Worm (Caenorhabditis elegans): Measurements from ENCODE around the gene cyp-33B1.

Gene cyp-33B1

ce11 chrV:9005243-9005642 lies 35.9 kb upstream of the cyp-33B1 start, which contains the start of gene srx-3:
Gene srx-3 (plus strand): TSS chrV:9005543.
- TF ChIP-seq elt-3 (tag; optimal IDR thresholded peaks at IDR 0.05) (no peak), nhr-12 (tag; optimal IDR thresholded peaks at IDR 0.05) (no peak), mab-5 (tag; optimal IDR thresholded peaks at IDR 0.05) (no peak), lsy-2 (tag; optimal IDR thresholded peaks at IDR 0.05) (no peak), flh-1 (GFP tag; optimal IDR thresholded peaks at IDR 0.05) (no peak)

- TF ChIP-seq ces-1 (GFP tag; optimal IDR thresholded peaks at IDR 0.05) (no peak), sptf-1 (tag; optimal IDR thresholded peaks at IDR 0.05) (no peak), lin-32 (GFP tag; optimal IDR thresholded peaks at IDR 0.05) (no peak), unc-62 (GFP tag; optimal IDR thresholded peaks at IDR 0.05) (no peak), mab-5 (tag; optimal IDR thresholded peaks at IDR 0.05) (no peak), nhr-237 (tag; optimal IDR thresholded peaks at IDR 0.05) (no peak), blmp-1 (tag; optimal IDR thresholded peaks at IDR 0.05) (no peak), nhr-2 (tag; optimal IDR thresholded peaks at IDR 0.05) (no peak), ceh-83 (GFP tag; optimal IDR thresholded peaks at IDR 0.05) (no peak), pha-4 (tag; optimal IDR thresholded peaks at IDR 0.05) (no peak), ham-2 (GFP tag; optimal IDR thresholded peaks at IDR 0.05) (no peak), mls-2 (tag; optimal IDR thresholded peaks at IDR 0.05) (no peak)
These were observed 32.0 kb upstream of the cyp-33B1 start, which contains the start of gene srx-2 for ce11 chrV:9009175-9009574. Gene srx-2 (plus strand): TSS chrV:9009475.

ce11 chrV:9013765-9014164 lies 27.4 kb upstream of the cyp-33B1 start, which contains the start of gene srh-201:
Gene srh-201 (minus strand): TSS chrV:9013865.
- TF ChIP-seq nhr-12 (tag; optimal IDR thresholded peaks at IDR 0.05) (no peak), snpc-4 (tag; optimal IDR thresholded peaks at IDR 0.05) (no peak), flh-1 (GFP tag; optimal IDR thresholded peaks at IDR 0.05) (no peak), unc-39 (tag; optimal IDR thresholded peaks at IDR 0.05) (no peak)

- TF ChIP-seq bed-3 (GFP tag; optimal IDR thresholded peaks at IDR 0.05) (no peak), mls-2 (tag; optimal IDR thresholded peaks at IDR 0.05) (no peak), sptf-1 (tag; optimal IDR thresholded peaks at IDR 0.05) (no peak), mab-5 (tag; optimal IDR thresholded peaks at IDR 0.05) (no peak), nhr-237 (tag; optimal IDR thresholded peaks at IDR 0.05) (no peak), flh-1 (GFP tag; optimal IDR thresholded peaks at IDR 0.05) (no peak), nhr-12 (tag; optimal IDR thresholded peaks at IDR 0.05) (no peak), elt-3 (tag; optimal IDR thresholded peaks at IDR 0.05) (no peak), pha-4 (tag; optimal IDR thresholded peaks at IDR 0.05) (no peak), hlh-1 (tag; optimal IDR thresholded peaks at IDR 0.05) (no peak), mep-1 (tag; optimal IDR thresholded peaks at IDR 0.05) (no peak)
These were observed 25.6 kb upstream of the cyp-33B1 start, which contains the start of gene srt-18 for ce11 chrV:9015540-9015939. Gene srt-18 (minus strand): TSS chrV:9015640.

ce11 chrV:9016479-9016878 lies 24.7 kb upstream of the cyp-33B1 start, which contains the start of gene oac-40:
Gene oac-40 (plus strand): TSS chrV:9016779.
- TF ChIP-seq lsy-2 (tag; optimal IDR thresholded peaks at IDR 0.05) (no peak), snpc-4 (tag; optimal IDR thresholded peaks at IDR 0.05) (no peak), M03D4.4 (tag; optimal IDR thresholded peaks at IDR 0.05) (no peak), zip-8 (tag; optimal IDR thresholded peaks at IDR 0.05) (no peak), mab-5 (tag; optimal IDR thresholded peaks at IDR 0.05) (no peak), nhr-28 (tag; optimal IDR thresholded peaks at IDR 0.05) (no peak), cnd-1 (tag; optimal IDR thresholded peaks at IDR 0.05) (no peak), ces-1 (GFP tag; optimal IDR thresholded peaks at IDR 0.05) (no peak), nhr-12 (tag; optimal IDR thresholded peaks at IDR 0.05) (no peak), blmp-1 (tag; optimal IDR thresholded peaks at IDR 0.05) (no peak), nhr-237 (tag; optimal IDR thresholded peaks at IDR 0.05) (no peak), drap-1 (GFP tag; optimal IDR thresholded peaks at IDR 0.05) (no peak), ceh-83 (GFP tag; optimal IDR thresholded peaks at IDR 0.05) (no peak), nhr-76 (tag; optimal IDR thresholded peaks at IDR 0.05) (no peak), elt-1 (tag; optimal IDR thresholded peaks at IDR 0.05; ENCODE audit: borderline replicate concordance, insufficient read depth) (no peak), nhr-2 (tag; optimal IDR thresholded peaks at IDR 0.05) (no peak), sem-2 (GFP tag; optimal IDR thresholded peaks at IDR 0.05) (no peak), lin-13 (tag; optimal IDR thresholded peaks at IDR 0.05) (no peak), unc-62 (GFP tag; optimal IDR thresholded peaks at IDR 0.05) (no peak), ztf-11 (tag; optimal IDR thresholded peaks at IDR 0.05) (no peak)

Data from whole organism, mixed stage, embryonic.